ENCODE assay signal across 1 fruit fly cellular context in genomic region chr3L:10428027-10428426, dm6.
A peak's percentile ranks its signal among the peaks of the same experiment; 100 is the strongest.
TF ChIP-seq lines count a peak whose summit lies in the region.

No protein-coding gene starts in this region.

TF ChIP-seq in whole organism, embryonic, 481 proteins besides CTCF, POLR2A, EP300 and RAD21 (continued from another document):
- TF ChIP-seq Drgx (GFP tag; IDR thresholded peaks at IDR 0.05; lab: Robert Waterston, UW) = peak; percentile 71
- TF ChIP-seq Hr3 (GFP tag; optimal IDR thresholded peaks at IDR 0.05; lab: Kevin White, UChicago) = peak; percentile 22
- TF ChIP-seq cad (GFP tag; optimal IDR thresholded peaks at IDR 0.05; lab: Kevin White, UChicago) = no peak
- TF ChIP-seq CG9797 (GFP tag; optimal IDR thresholded peaks at IDR 0.05; lab: Kevin White, UChicago) = no peak
- TF ChIP-seq NK7.1 (GFP tag; optimal IDR thresholded peaks at IDR 0.05; lab: Kevin White, UChicago) = no peak
- no peak for TF ChIP-seq Atf6 (GFP tag; IDR thresholded peaks at IDR 0.05; lab: Robert Waterston, UW)
- TF ChIP-seq row (GFP tag; IDR thresholded peaks at IDR 0.05; lab: Robert Waterston, UW) = peak; percentile 48; the same call in 2 of the 3 replicates
- TF ChIP-seq Nf-YB (GFP tag; optimal IDR thresholded peaks at IDR 0.05; lab: Kevin White, UChicago) = no peak
- TF ChIP-seq CG12155 (GFP tag; optimal IDR thresholded peaks at IDR 0.05; lab: Kevin White, UChicago) = no peak
- no peak for TF ChIP-seq Vsx1 (GFP tag; optimal IDR thresholded peaks at IDR 0.05; lab: Kevin White, UChicago)
- peak; percentile 0 for TF ChIP-seq CG1603 (tag; optimal IDR thresholded peaks at IDR 0.05; lab: Kevin White, UChicago)
- TF ChIP-seq CG3726 (GFP tag; IDR thresholded peaks at IDR 0.05; lab: Robert Waterston, UW) = no peak
- TF ChIP-seq her (GFP tag; optimal IDR thresholded peaks at IDR 0.05; lab: Kevin White, UChicago) = no peak
- TF ChIP-seq hth (optimal IDR thresholded peaks at IDR 0.05; lab: Kevin White, UChicago) = no peak
- no peak for TF ChIP-seq sc (optimal IDR thresholded peaks at IDR 0.05; lab: Kevin White, UChicago)
- TF ChIP-seq sc (GFP tag; optimal IDR thresholded peaks at IDR 0.05; lab: Kevin White, UChicago) = peak; percentile 11
- peak; percentile 59 for TF ChIP-seq nmo (GFP tag; optimal IDR thresholded peaks at IDR 0.05; lab: Kevin White, UChicago)
- no peak for TF ChIP-seq CG15514 (GFP tag; optimal IDR thresholded peaks at IDR 0.05; lab: Kevin White, UChicago)
- no peak for TF ChIP-seq zfh1 (GFP tag; IDR thresholded peaks at IDR 0.05; lab: Robert Waterston, UW)
- no peak for TF ChIP-seq CG10543 (GFP tag; optimal IDR thresholded peaks at IDR 0.05; lab: Kevin White, UChicago)
- no peak; the same call in 1 of the 2 replicates for TF ChIP-seq CG31441 (GFP tag; IDR thresholded peaks at IDR 0.05; lab: Robert Waterston, UW)
- TF ChIP-seq CoRest (tag; optimal IDR thresholded peaks at IDR 0.05; lab: Kevin White, UChicago) = peak; percentile 51
- no peak for TF ChIP-seq CG10462 (GFP tag; optimal IDR thresholded peaks at IDR 0.05; lab: Kevin White, UChicago)
- TF ChIP-seq chif (GFP tag; optimal IDR thresholded peaks at IDR 0.05; lab: Kevin White, UChicago) = no peak
- TF ChIP-seq CG16863 (GFP tag; optimal IDR thresholded peaks at IDR 0.05; lab: Kevin White, UChicago) = no peak
- TF ChIP-seq CG31224 (GFP tag; IDR thresholded peaks at IDR 0.05; lab: Robert Waterston, UW) = no peak
- peak; percentile 50 for TF ChIP-seq CG4424 (GFP tag; optimal IDR thresholded peaks at IDR 0.05; lab: Kevin White, UChicago)
- TF ChIP-seq CG2875 (GFP tag; optimal IDR thresholded peaks at IDR 0.05; lab: Kevin White, UChicago) = peak; percentile 31
- TF ChIP-seq tx (GFP tag; optimal IDR thresholded peaks at IDR 0.05; lab: Kevin White, UChicago) = no peak
- no peak for TF ChIP-seq CG16779 (GFP tag; IDR thresholded peaks at IDR 0.05; lab: Robert Waterston, UW)
- no peak for TF ChIP-seq CG14014 (GFP tag; IDR thresholded peaks at IDR 0.05; lab: Robert Waterston, UW)
- TF ChIP-seq CG5953 (GFP tag; IDR thresholded peaks at IDR 0.05; lab: Robert Waterston, UW) = no peak
- TF ChIP-seq CG8281 (tag; optimal IDR thresholded peaks at IDR 0.05; lab: Kevin White, UChicago) = no peak
- TF ChIP-seq CG14667 (GFP tag; IDR thresholded peaks at IDR 0.05; lab: Robert Waterston, UW) = no peak
- no peak for TF ChIP-seq ash1 (GFP tag; optimal IDR thresholded peaks at IDR 0.05; lab: Kevin White, UChicago)
- peak; percentile 68 for TF ChIP-seq unpg (GFP tag; optimal IDR thresholded peaks at IDR 0.05; lab: Kevin White, UChicago)
- TF ChIP-seq prd (optimal IDR thresholded peaks at IDR 0.05; lab: Kevin White, UChicago) = no peak
- peak; percentile 35; the same call in 2 of the 3 replicates for TF ChIP-seq prd (GFP tag; IDR thresholded peaks at IDR 0.05; lab: Robert Waterston, UW)
- TF ChIP-seq CG11093 (GFP tag; IDR thresholded peaks at IDR 0.05; lab: Robert Waterston, UW) = no peak
- TF ChIP-seq CG30403 (GFP tag; optimal IDR thresholded peaks at IDR 0.05; lab: Kevin White, UChicago) = peak; percentile 23
- no peak for TF ChIP-seq lov (optimal IDR thresholded peaks at IDR 0.05; lab: Kevin White, UChicago)
- TF ChIP-seq lov (GFP tag; IDR thresholded peaks at IDR 0.05; lab: Robert Waterston, UW) = no peak
- TF ChIP-seq lmd (GFP tag; IDR thresholded peaks at IDR 0.05; lab: Robert Waterston, UW) = peak; percentile 43; the same call in 1 of the 2 replicates
- TF ChIP-seq Dp (GFP tag; optimal IDR thresholded peaks at IDR 0.05; lab: Kevin White, UChicago) = no peak
- peak; percentile 72 for TF ChIP-seq Oli (tag; optimal IDR thresholded peaks at IDR 0.05; lab: Kevin White, UChicago)
- no peak for TF ChIP-seq CG43689 (GFP tag; IDR thresholded peaks at IDR 0.05; lab: Robert Waterston, UW)
- TF ChIP-seq CG9932 (GFP tag; IDR thresholded peaks at IDR 0.05; lab: Robert Waterston, UW) = no peak
- TF ChIP-seq ftz-f1 (GFP tag; optimal IDR thresholded peaks at IDR 0.05; lab: Kevin White, UChicago) = no peak
- no peak for TF ChIP-seq CG11696 (GFP tag; IDR thresholded peaks at IDR 0.05; lab: Robert Waterston, UW)
- no peak for TF ChIP-seq chm (GFP tag; IDR thresholded peaks at IDR 0.05; lab: Robert Waterston, UW)
- TF ChIP-seq bcd (GFP tag; optimal IDR thresholded peaks at IDR 0.05; lab: Kevin White, UChicago) = peak; percentile 17
- peak; percentile 46 for TF ChIP-seq PHDP (tag; optimal IDR thresholded peaks at IDR 0.05; lab: Kevin White, UChicago)
- no peak for TF ChIP-seq CG4707 (GFP tag; optimal IDR thresholded peaks at IDR 0.05; lab: Kevin White, UChicago)
- TF ChIP-seq CG17359 (tag; optimal IDR thresholded peaks at IDR 0.05; lab: Kevin White, UChicago) = peak; percentile 63
- TF ChIP-seq Xbp1 (GFP tag; optimal IDR thresholded peaks at IDR 0.05; lab: Kevin White, UChicago) = peak; percentile 44
- TF ChIP-seq CG42726 (GFP tag; IDR thresholded peaks at IDR 0.05; lab: Robert Waterston, UW; ENCODE audit: partially characterized antibody) = no peak
- peak; percentile 44; the same call in 1 of the 2 replicates for TF ChIP-seq wor (GFP tag; IDR thresholded peaks at IDR 0.05; lab: Robert Waterston, UW)
- peak; percentile 60 for TF ChIP-seq Ssrp (tag; optimal IDR thresholded peaks at IDR 0.05; lab: Kevin White, UChicago)
- no peak for TF ChIP-seq eve (GFP tag; optimal IDR thresholded peaks at IDR 0.05; lab: Kevin White, UChicago)
- peak; percentile 61 for TF ChIP-seq CG12391 (tag; optimal IDR thresholded peaks at IDR 0.05; lab: Kevin White, UChicago)
- no peak for TF ChIP-seq vfl (GFP tag; optimal IDR thresholded peaks at IDR 0.05; lab: Kevin White, UChicago)
- no peak for TF ChIP-seq CG3838 (GFP tag; optimal IDR thresholded peaks at IDR 0.05; lab: Kevin White, UChicago)
- TF ChIP-seq CG7928 (GFP tag; optimal IDR thresholded peaks at IDR 0.05; lab: Kevin White, UChicago) = no peak
- TF ChIP-seq CG15601 (tag; optimal IDR thresholded peaks at IDR 0.05; lab: Kevin White, UChicago) = peak; percentile 44
- TF ChIP-seq CG15011 (GFP tag; optimal IDR thresholded peaks at IDR 0.05; lab: Kevin White, UChicago) = no peak
- TF ChIP-seq CG3407 (GFP tag; optimal IDR thresholded peaks at IDR 0.05; lab: Kevin White, UChicago) = peak; percentile 40
- 0 out of 3 replicates have a peak, but pooled peaks have one; percentile 14 for TF ChIP-seq CG14050 (GFP tag; IDR thresholded peaks at IDR 0.05; lab: Robert Waterston, UW)
- TF ChIP-seq Side (GFP tag; optimal IDR thresholded peaks at IDR 0.05; lab: Kevin White, UChicago) = no peak
- TF ChIP-seq disco-r (GFP tag; optimal IDR thresholded peaks at IDR 0.05; lab: Kevin White, UChicago) = no peak
- no peak for TF ChIP-seq Dll (GFP tag; IDR thresholded peaks at IDR 0.05; lab: Robert Waterston, UW; ENCODE audit: partially characterized antibody)
- peak; percentile 8; the same call in 1 of the 3 replicates for TF ChIP-seq so (GFP tag; IDR thresholded peaks at IDR 0.05; lab: Robert Waterston, UW)
- TF ChIP-seq gcm (GFP tag; optimal IDR thresholded peaks at IDR 0.05; lab: Kevin White, UChicago) = peak; percentile 74
- TF ChIP-seq run (tag; optimal IDR thresholded peaks at IDR 0.05; lab: Kevin White, UChicago) = peak; percentile 33
- peak; percentile 61 for TF ChIP-seq CG1529 (GFP tag; optimal IDR thresholded peaks at IDR 0.05; lab: Kevin White, UChicago)
- no peak for TF ChIP-seq CG11695 (GFP tag; IDR thresholded peaks at IDR 0.05; lab: Robert Waterston, UW)
- TF ChIP-seq grau (tag; optimal IDR thresholded peaks at IDR 0.05; lab: Kevin White, UChicago) = peak; percentile 51
- no peak for TF ChIP-seq ro (GFP tag; IDR thresholded peaks at IDR 0.05; lab: Robert Waterston, UW)
- no peak for TF ChIP-seq CG15696 (tag; optimal IDR thresholded peaks at IDR 0.05; lab: Kevin White, UChicago)
- TF ChIP-seq sd (tag; optimal IDR thresholded peaks at IDR 0.05; lab: Kevin White, UChicago) = peak; percentile 76
- TF ChIP-seq CG1024 (GFP tag; IDR thresholded peaks at IDR 0.05; lab: Robert Waterston, UW) = peak; percentile 52; the same call in 1 of the 2 replicates
- no peak for TF ChIP-seq Optix (GFP tag; IDR thresholded peaks at IDR 0.05; lab: Robert Waterston, UW)
- TF ChIP-seq CG6272 (GFP tag; IDR thresholded peaks at IDR 0.05; lab: Robert Waterston, UW) = no peak
- no peak for TF ChIP-seq Hey (tag; optimal IDR thresholded peaks at IDR 0.05; lab: Kevin White, UChicago)
- TF ChIP-seq MESR4 (GFP tag; optimal IDR thresholded peaks at IDR 0.05; lab: Kevin White, UChicago) = no peak
- TF ChIP-seq NC2α (GFP tag; optimal IDR thresholded peaks at IDR 0.05; lab: Kevin White, UChicago) = no peak
- TF ChIP-seq CG6765 (GFP tag; optimal IDR thresholded peaks at IDR 0.05; lab: Kevin White, UChicago) = no peak
- no peak for TF ChIP-seq toy (GFP tag; IDR thresholded peaks at IDR 0.05; lab: Robert Waterston, UW)
- TF ChIP-seq Sox102F (GFP tag; optimal IDR thresholded peaks at IDR 0.05; lab: Kevin White, UChicago) = peak; percentile 78
- TF ChIP-seq Hsf (GFP tag; optimal IDR thresholded peaks at IDR 0.05; lab: Kevin White, UChicago) = no peak
- no peak for TF ChIP-seq CG7357 (GFP tag; IDR thresholded peaks at IDR 0.05; lab: Robert Waterston, UW)
- peak; percentile 7 for TF ChIP-seq CG5245 (GFP tag; optimal IDR thresholded peaks at IDR 0.05; lab: Kevin White, UChicago)
- TF ChIP-seq CG30431 (GFP tag; optimal IDR thresholded peaks at IDR 0.05; lab: Kevin White, UChicago) = no peak
- TF ChIP-seq CG33213 (GFP tag; optimal IDR thresholded peaks at IDR 0.05; lab: Kevin White, UChicago) = no peak
- no peak for TF ChIP-seq lbe (GFP tag; optimal IDR thresholded peaks at IDR 0.05; lab: Kevin White, UChicago)
- TF ChIP-seq CG11247 (GFP tag; IDR thresholded peaks at IDR 0.05; lab: Robert Waterston, UW) = no peak
- TF ChIP-seq ATbp (GFP tag; optimal IDR thresholded peaks at IDR 0.05; lab: Kevin White, UChicago) = peak; percentile 63
- TF ChIP-seq salm (tag; optimal IDR thresholded peaks at IDR 0.05; lab: Kevin White, UChicago) = no peak
- no peak for TF ChIP-seq seq (GFP tag; IDR thresholded peaks at IDR 0.05; lab: Robert Waterston, UW)
- TF ChIP-seq mam (GFP tag; optimal IDR thresholded peaks at IDR 0.05; lab: Kevin White, UChicago) = no peak
- TF ChIP-seq CG8388 (GFP tag; optimal IDR thresholded peaks at IDR 0.05; lab: Kevin White, UChicago) = peak; percentile 67
- no peak for TF ChIP-seq CG7372 (GFP tag; IDR thresholded peaks at IDR 0.05; lab: Robert Waterston, UW)
- TF ChIP-seq en (GFP tag; optimal IDR thresholded peaks at IDR 0.05; lab: Kevin White, UChicago) = no peak
- peak; percentile 68 for TF ChIP-seq CG11504 (tag; optimal IDR thresholded peaks at IDR 0.05; lab: Kevin White, UChicago)
- no peak for TF ChIP-seq Dip3 (GFP tag; optimal IDR thresholded peaks at IDR 0.05; lab: Kevin White, UChicago)
